Fruit fly (Drosophila melanogaster) whole organism, embryonic: ENCODE results near the gene scramb2.
A peak's percentile ranks its signal among the peaks of the same experiment; 100 is the strongest.

Experiments
- Abd-B ChIP-seq: fragments of 200-800 bp; sonication (Bioruptor generic); optimal IDR thresholded peaks from 2 replicates; lab custom pipeline; 2018; ENCODE audit warnings: missing biosample characterization, mild to moderate bottlenecking, missing genetic modification characterization, moderate library complexity
- Antp ChIP-seq: fragments of 200-800 bp; sonication (Bioruptor generic); optimal IDR thresholded peaks from 3 replicates; lab custom pipeline; 2016; ENCODE audit warnings: missing biosample characterization, missing genetic modification characterization
- Bteb2 ChIP-seq: fragments of 200-800 bp; sonication (Bioruptor generic); optimal IDR thresholded peaks from 2 replicates; lab custom pipeline; 2016; ENCODE audit warnings: missing biosample characterization, missing genetic modification characterization
- CG10543 ChIP-seq: fragments of 200-800 bp; sonication (Bioruptor generic); optimal IDR thresholded peaks from 3 replicates; lab custom pipeline; 2017; ENCODE audit warnings: missing biosample characterization, mild to moderate bottlenecking, missing genetic modification characterization, moderate library complexity
- CG10565 ChIP-seq: fragments of 200-800 bp; sonication (Bioruptor generic); optimal IDR thresholded peaks from 3 replicates; lab custom pipeline; 2016; ENCODE audit warnings: missing biosample characterization, mild to moderate bottlenecking, missing genetic modification characterization
- CG10654 ChIP-seq: fragments of 200-800 bp; sonication (Bioruptor generic); optimal IDR thresholded peaks from 2 replicates; lab custom pipeline; 2016; ENCODE audit warnings: missing biosample characterization, missing genetic modification characterization
- CG13123 ChIP-seq: fragments of 200-800 bp; sonication (Bioruptor generic); optimal IDR thresholded peaks from 2 replicates; lab custom pipeline; 2016; ENCODE audit warnings: missing biosample characterization, missing genetic modification characterization
- CG14441 ChIP-seq: fragments of 200-800 bp; sonication (Bioruptor generic); IDR thresholded peaks from 2 replicates; pipeline ENCODE4 v1.3.6; 2022; ENCODE audit warnings: missing biosample characterization, missing genetic modification characterization
- CG15011 ChIP-seq: fragments of 200-800 bp; sonication (Bioruptor generic); optimal IDR thresholded peaks from 3 replicates; lab custom pipeline; 2018; ENCODE audit warnings: missing biosample characterization, mild to moderate bottlenecking, missing genetic modification characterization
- CG15601 ChIP-seq: fragments of 200-800 bp; sonication (Bioruptor generic); optimal IDR thresholded peaks from 3 replicates; lab custom pipeline; 2019; ENCODE audit warnings: missing biosample characterization, mild to moderate bottlenecking, missing genetic modification characterization, moderate library complexity
- CG15696 ChIP-seq: fragments of 200-800 bp; sonication (Bioruptor generic); optimal IDR thresholded peaks from 2 replicates; lab custom pipeline; 2019; ENCODE audit warnings: missing biosample characterization, mild to moderate bottlenecking, missing genetic modification characterization, moderate library complexity
- CG16815 ChIP-seq: fragments of 200-800 bp; sonication (Bioruptor generic); optimal IDR thresholded peaks from 3 replicates; lab custom pipeline; 2017; ENCODE audit warnings: missing biosample characterization, mild to moderate bottlenecking, missing genetic modification characterization
- CG2120 ChIP-seq: fragments of 200-800 bp; sonication (Bioruptor generic); optimal IDR thresholded peaks from 3 replicates; lab custom pipeline; 2016; ENCODE audit warnings: missing biosample characterization, missing genetic modification characterization
- CG2712 ChIP-seq: fragments of 200-800 bp; optimal IDR thresholded peaks from 3 replicates; lab custom pipeline; 2019; ENCODE audit warnings: missing biosample characterization, mild to moderate bottlenecking, missing genetic modification characterization, moderate library complexity
- CG2875 ChIP-seq: fragments of 200-800 bp; sonication (Bioruptor generic); optimal IDR thresholded peaks from 2 replicates; lab custom pipeline; 2017; ENCODE audit warnings: missing biosample characterization, mild to moderate bottlenecking, missing genetic modification characterization, missing genetic modification reagents
- CG31224 ChIP-seq: fragments of 200-800 bp; sonication (Bioruptor generic); IDR thresholded peaks from 2 replicates; pipeline ENCODE4 v1.3.6; 2022; ENCODE audit warnings: missing biosample characterization, missing genetic modification characterization
- CG3281 ChIP-seq: fragments of 200-800 bp; sonication (Bioruptor generic); optimal IDR thresholded peaks from 3 replicates; lab custom pipeline; 2017; ENCODE audit warnings: missing biosample characterization, mild to moderate bottlenecking, missing genetic modification characterization
- CG7556 ChIP-seq: fragments of 200-800 bp; sonication (Bioruptor generic); optimal IDR thresholded peaks from 2 replicates; lab custom pipeline; 2017; ENCODE audit warnings: missing biosample characterization, mild to moderate bottlenecking, missing genetic modification characterization
- CG7786 ChIP-seq: fragments of 200-800 bp; sonication (Bioruptor generic); optimal IDR thresholded peaks from 2 replicates; lab custom pipeline; 2016; ENCODE audit warnings: missing biosample characterization, missing genetic modification characterization
- CG8290 ChIP-seq, 3 experiments: fragments of 200-800 bp; sonication (Bioruptor generic); optimal IDR thresholded peaks; 2 replicates each; lab custom pipeline; 2016 to 2019; ENCODE audit warnings: missing biosample characterization in 3 of 3, missing genetic modification characterization in 3 of 3, mild to moderate bottlenecking in 2 of 3, moderate library complexity in 1 of 3
- Camta ChIP-seq: fragments of 200-800 bp; sonication (Bioruptor generic); optimal IDR thresholded peaks from 2 replicates; lab custom pipeline; 2016; ENCODE audit warnings: missing biosample characterization, missing genetic modification characterization
- CoRest ChIP-seq: fragments of 200-800 bp; sonication (Bioruptor generic); optimal IDR thresholded peaks from 3 replicates; lab custom pipeline; 2018; ENCODE audit warnings: missing biosample characterization, mild to moderate bottlenecking, missing genetic modification characterization, moderate library complexity
- D19B ChIP-seq: fragments of 200-800 bp; sonication (Bioruptor generic); optimal IDR thresholded peaks from 2 replicates; lab custom pipeline; 2017; ENCODE audit warnings: missing biosample characterization, mild to moderate bottlenecking, missing genetic modification characterization
- Hr51 ChIP-seq, 2 experiments: fragments of 200-800 bp; sonication (Bioruptor generic); optimal IDR thresholded peaks; 2 replicates in 1 of 2; 3 replicates in 1 of 2; lab custom pipeline; 2016 to 2018; ENCODE audit warnings: missing biosample characterization in 2 of 2, missing genetic modification characterization in 2 of 2, mild to moderate bottlenecking in 1 of 2, moderate library complexity in 1 of 2
- Max ChIP-seq: fragments of 200-800 bp; sonication (Bioruptor generic); optimal IDR thresholded peaks from 2 replicates; lab custom pipeline; 2016; ENCODE audit warnings: missing biosample characterization, mild to moderate bottlenecking, missing genetic modification characterization
- Myb ChIP-seq: fragments of 200-800 bp; sonication (Bioruptor generic); optimal IDR thresholded peaks from 2 replicates; lab custom pipeline; 2016; ENCODE audit warnings: missing biosample characterization, missing genetic modification characterization
- NC2β ChIP-seq: fragments of 200-800 bp; sonication (Bioruptor generic); optimal IDR thresholded peaks from 2 replicates; lab custom pipeline; 2016; ENCODE audit warnings: missing biosample characterization, missing genetic modification characterization
- ab ChIP-seq: fragments of 200-800 bp; sonication (Bioruptor generic); optimal IDR thresholded peaks from 2 replicates; lab custom pipeline; 2016; ENCODE audit warnings: missing biosample characterization, missing genetic modification characterization
- bowl ChIP-seq: fragments of 200-800 bp; sonication (Bioruptor generic); IDR thresholded peaks from 2 replicates; pipeline ENCODE4 v1.3.6; 2022; ENCODE audit warnings: missing biosample characterization, missing genetic modification characterization
- chif ChIP-seq, 2 experiments: fragments of 200-800 bp; sonication (Bioruptor generic); optimal IDR thresholded peaks; 3 replicates each; lab custom pipeline; 2016; ENCODE audit warnings: missing biosample characterization in 2 of 2, missing genetic modification characterization in 2 of 2
- cwo ChIP-seq: fragments of 200-800 bp; sonication (Bioruptor generic); optimal IDR thresholded peaks from 3 replicates; lab custom pipeline; 2017; ENCODE audit warnings: missing biosample characterization, missing genetic modification characterization, mild to moderate bottlenecking, moderate library complexity, missing genetic modification reagents
- dysf ChIP-seq: fragments of 200-800 bp; sonication (Bioruptor generic); IDR thresholded peaks from 3 replicates; pipeline ENCODE4 v1.3.6; 2022; ENCODE audit warnings: missing biosample characterization, missing genetic modification characterization
- eve ChIP-seq, 2 experiments: fragments of >200 bp; optimal IDR thresholded peaks; 2 replicates each; lab custom pipeline; 2017; ENCODE audit warnings: missing biosample characterization in 2 of 2, missing genetic modification characterization in 2 of 2
- fru ChIP-seq: fragments of >200 bp; optimal IDR thresholded peaks from 2 replicates; lab custom pipeline; 2017
- fu2 ChIP-seq: fragments of 200-800 bp; sonication (Bioruptor generic); optimal IDR thresholded peaks from 2 replicates; lab custom pipeline; 2016; ENCODE audit warnings: missing biosample characterization, missing genetic modification characterization
- gcm ChIP-seq: fragments of 200-800 bp; sonication (Bioruptor generic); optimal IDR thresholded peaks from 2 replicates; lab custom pipeline; 2019; ENCODE audit warnings: missing biosample characterization, mild to moderate bottlenecking, missing genetic modification characterization, moderate library complexity
- gem ChIP-seq: fragments of 200-800 bp; sonication (Bioruptor generic); optimal IDR thresholded peaks from 2 replicates; lab custom pipeline; 2019; ENCODE audit warnings: missing biosample characterization, mild to moderate bottlenecking, missing genetic modification characterization, moderate library complexity
- gt ChIP-seq: fragments of 200-800 bp; sonication (Bioruptor generic); IDR thresholded peaks from 2 replicates; pipeline ENCODE4 v1.3.6; 2022; ENCODE audit warnings: missing biosample characterization, missing genetic modification characterization
- hth ChIP-seq: fragments of >200 bp; optimal IDR thresholded peaks from 2 replicates; lab custom pipeline; 2017; ENCODE audit warnings: inconsistent platforms
- pfk ChIP-seq: fragments of 200-800 bp; sonication (Bioruptor generic); optimal IDR thresholded peaks from 2 replicates; lab custom pipeline; 2018; ENCODE audit warnings: missing biosample characterization, mild to moderate bottlenecking, missing genetic modification characterization, moderate library complexity
- pnt ChIP-seq: fragments of 200-800 bp; sonication (Bioruptor generic); optimal IDR thresholded peaks from 3 replicates; lab custom pipeline; 2016; ENCODE audit warnings: missing biosample characterization, missing genetic modification characterization
- seq ChIP-seq: fragments of 200-800 bp; sonication (Bioruptor generic); IDR thresholded peaks from 2 replicates; pipeline ENCODE4 v1.3.6; 2022; ENCODE audit warnings: missing biosample characterization, missing genetic modification characterization
- sim ChIP-seq: fragments of 200-800 bp; sonication (Bioruptor generic); IDR thresholded peaks from 2 replicates; pipeline ENCODE4 v1.3.6; 2022; ENCODE audit warnings: missing biosample characterization, missing genetic modification characterization
- sima ChIP-seq: fragments of 200-800 bp; sonication (Bioruptor generic); optimal IDR thresholded peaks from 2 replicates; lab custom pipeline; 2016; ENCODE audit warnings: missing biosample characterization, missing genetic modification characterization
- slou ChIP-seq: fragments of 200-800 bp; sonication (Bioruptor generic); optimal IDR thresholded peaks from 3 replicates; lab custom pipeline; 2016; ENCODE audit warnings: missing biosample characterization, missing genetic modification characterization
- sna ChIP-seq: fragments of 200-800 bp; sonication (Bioruptor generic); IDR thresholded peaks from 2 replicates; pipeline ENCODE4 v1.3.6; 2022; ENCODE audit warnings: missing biosample characterization, missing genetic modification characterization; ENCODE audit not compliant: partially characterized antibody
- trem ChIP-seq: fragments of 200-800 bp; optimal IDR thresholded peaks from 3 replicates; lab custom pipeline; 2019; ENCODE audit warnings: missing biosample characterization, mild to moderate bottlenecking, missing genetic modification characterization, moderate library complexity
- wor ChIP-seq: fragments of 200-800 bp; sonication (Bioruptor generic); IDR thresholded peaks from 2 replicates; pipeline ENCODE4 v1.3.6; 2022; ENCODE audit warnings: missing biosample characterization, missing genetic modification characterization
- zfh2 ChIP-seq: fragments of 200-800 bp; sonication (Bioruptor generic); optimal IDR thresholded peaks from 2 replicates; lab custom pipeline; 2016; ENCODE audit warnings: missing biosample characterization, missing genetic modification characterization

The scramb2 gene

dm6 chr3L:3052110-3052871 lies 5.7 kb upstream of the scramb2 start, which contains the start of gene CG1271 (continued):
- peak; percentile 74 for TF ChIP-seq CG3281
- peak; percentile 59 for TF ChIP-seq CG15601 (tag; lab: Kevin White, UChicago)
- TF ChIP-seq CG2875 (GFP tag; lab: Kevin White, UChicago) = no peak
- TF ChIP-seq Max (GFP tag; lab: Kevin White, UChicago) = peak; percentile 72
- peak; percentile 84 for TF ChIP-seq cwo (GFP tag; lab: Kevin White, UChicago)
- peak; percentile 61 for TF ChIP-seq Bteb2 (GFP tag; lab: Kevin White, UChicago)
- peak; percentile 30 for TF ChIP-seq CG13123 (GFP tag; lab: Kevin White, UChicago)
- TF ChIP-seq hth = no peak
- TF ChIP-seq CG7556 = peak; percentile 41
- TF ChIP-seq CG2120 (GFP tag; lab: Kevin White, UChicago) = peak; percentile 83
- TF ChIP-seq Abd-B = no peak
- peak; percentile 65 for TF ChIP-seq Antp
- TF ChIP-seq CG14441 = peak; percentile 53; the same call in 1 of the 2 replicates
- no peak for TF ChIP-seq eve (GFP tag; optimal IDR thresholded peaks at IDR 0.05; lab: Kevin White, UChicago)
- TF ChIP-seq zfh2 (GFP tag; lab: Kevin White, UChicago) = peak; percentile 83
- TF ChIP-seq wor (GFP tag; lab: Robert Waterston, UW) = no peak
- peak; percentile 58 for TF ChIP-seq D19B (GFP tag; lab: Kevin White, UChicago)
- TF ChIP-seq CG31224 (GFP tag; lab: Robert Waterston, UW) = 0 out of 2 replicates have a peak, but pooled peaks have one; percentile 5
- peak; percentile 27 for TF ChIP-seq NC2β (GFP tag; lab: Kevin White, UChicago)
- no peak for TF ChIP-seq bowl (GFP tag; lab: Robert Waterston, UW)
- peak in 1 of 2 experiments; percentile 60 for TF ChIP-seq Hr51 (GFP tag; optimal IDR thresholded peaks at IDR 0.05; lab: Kevin White, UChicago)
- peak; percentile 5 for TF ChIP-seq CG16815 (GFP tag; lab: Kevin White, UChicago)
- peak; percentile 81 for TF ChIP-seq CG10543 (GFP tag; lab: Kevin White, UChicago)
- TF ChIP-seq CG7786 (GFP tag; lab: Kevin White, UChicago) = peak; percentile 66
- peak; percentile 59 for TF ChIP-seq fu2 (GFP tag; lab: Kevin White, UChicago)
- TF ChIP-seq seq (GFP tag; lab: Robert Waterston, UW) = no peak
- no peak for TF ChIP-seq sima
- no peak for TF ChIP-seq gt
- TF ChIP-seq pnt = peak; percentile 32
- TF ChIP-seq sim (GFP tag; lab: Robert Waterston, UW) = no peak
- no peak for TF ChIP-seq gcm (GFP tag; lab: Kevin White, UChicago)
- peak; percentile 71 for TF ChIP-seq CG2712 (tag; lab: Kevin White, UChicago)
- TF ChIP-seq CG15011 (GFP tag; lab: Kevin White, UChicago) = peak; percentile 23
- peak; percentile 90 for TF ChIP-seq trem (tag; lab: Kevin White, UChicago)
- TF ChIP-seq gem (tag; lab: Kevin White, UChicago) = peak; percentile 80
- no peak for TF ChIP-seq CG10565 (GFP tag; lab: Kevin White, UChicago)
- TF ChIP-seq sna (GFP tag; lab: Robert Waterston, UW) = no peak
- TF ChIP-seq CG15696 (tag; lab: Kevin White, UChicago) = peak; percentile 40
- TF ChIP-seq pfk (GFP tag; lab: Kevin White, UChicago) = no peak
- peak; percentile 73 for TF ChIP-seq CG8290 (GFP tag; optimal IDR thresholded peaks at IDR 0.05; lab: Kevin White, UChicago)
- peak; percentile 70 to 80 for TF ChIP-seq CG8290 (tag; optimal IDR thresholded peaks at IDR 0.05; lab: Kevin White, UChicago)
- peak; percentile 43 for TF ChIP-seq Camta (GFP tag; lab: Kevin White, UChicago)
- TF ChIP-seq dysf (GFP tag; lab: Robert Waterston, UW) = peak; percentile 69; the same call in 2 of the 3 replicates
- peak; percentile 74 for TF ChIP-seq CoRest (tag; lab: Kevin White, UChicago)
- TF ChIP-seq chif (GFP tag; optimal IDR thresholded peaks at IDR 0.05; lab: Kevin White, UChicago) = peak; percentile 37 to 45
- no peak for TF ChIP-seq ab (GFP tag; lab: Kevin White, UChicago)
- TF ChIP-seq fru = no peak
- peak; percentile 24 for TF ChIP-seq slou
- TF ChIP-seq Myb = peak; percentile 58
- peak; percentile 68 for TF ChIP-seq CG10654 (GFP tag; lab: Kevin White, UChicago)
